Worm (Caenorhabditis elegans) whole organism, midembryonic: ENCODE results near the gene F09E5.8.

Experiments used
- T22C8.4 ChIP-seq: fragments of 200-800 bp; sonication (Bioruptor generic); IDR thresholded peaks from 2 replicates; pipeline ENCODE4 v1.3.6; 2022; ENCODE audit warnings: missing genetic modification characterization, missing compliant biosample characterization
- cog-1 ChIP-seq: sonication (generic microtip); optimal IDR thresholded peaks from 2 replicates; lab custom pipeline; 2016; ENCODE audit warnings: missing genetic modification characterization, missing compliant biosample characterization
- flt-1 ChIP-seq: fragments of 200-800 bp; sonication (Bioruptor generic); IDR thresholded peaks from 2 replicates; pipeline ENCODE4 v1.3.6; 2022; ENCODE audit warnings: missing genetic modification characterization, missing compliant biosample characterization
- klf-2 ChIP-seq: fragments of 200-800 bp; sonication (Bioruptor generic); conservative IDR thresholded peaks from 2 replicates; pipeline ENCODE4 v1.3.6; 2022; ENCODE audit warnings: missing genetic modification reagents, missing genetic modification characterization, missing compliant biosample characterization
- med-1 ChIP-seq: sonication (generic microtip); optimal IDR thresholded peaks from 2 replicates; lab custom pipeline; 2017; ENCODE audit warnings: missing genetic modification characterization, mild to moderate bottlenecking, missing compliant biosample characterization, antibody characterized with exemption, missing genetic modification reagents; ENCODE audit not compliant: insufficient read depth
- ref-1 ChIP-seq: fragments of 200-800 bp; sonication (Bioruptor generic); conservative IDR thresholded peaks from 2 replicates; pipeline ENCODE4 v1.3.6; 2022; ENCODE audit warnings: missing genetic modification reagents, missing genetic modification characterization, missing compliant biosample characterization
- tab-1 ChIP-seq: fragments of 200-800 bp; sonication (Bioruptor generic); IDR thresholded peaks from 2 replicates; pipeline ENCODE4 v1.3.6; 2022; ENCODE audit warnings: missing genetic modification characterization, missing compliant biosample characterization
- ztf-23 ChIP-seq: fragments of 200-800 bp; sonication (Bioruptor generic); IDR thresholded peaks from 2 replicates; pipeline ENCODE4 v1.3.6; 2022; ENCODE audit warnings: missing genetic modification reagents, missing genetic modification characterization, missing compliant biosample characterization
- ztf-29 ChIP-seq: fragments of 200-800 bp; sonication (Bioruptor generic); IDR thresholded peaks from 2 replicates; pipeline ENCODE4 v1.3.6; 2022; ENCODE audit warnings: missing genetic modification reagents, missing genetic modification characterization, missing compliant biosample characterization

F09E5.8 gene

ce11 chrII:5320205-5320951, 30.1 kb upstream of the F09E5.8 start:
- TF ChIP-seq flt-1 (GFP tag; lab: Robert Waterston, UW) (no peak), tab-1 (no peak), ztf-29 (GFP tag; lab: Robert Waterston, UW) (no peak), med-1 (GFP tag; lab: Kevin White, UChicago) (no peak), cog-1 (tag; lab: Kevin White, UChicago) (no peak), ref-1 (GFP tag; lab: Robert Waterston, UW) (no peak), klf-2 (GFP tag; lab: Robert Waterston, UW) (no peak), T22C8.4 (GFP tag; lab: Robert Waterston, UW) (no peak), ztf-23 (GFP tag; lab: Robert Waterston, UW) (no peak)

- TF ChIP-seq klf-2 (GFP tag; lab: Robert Waterston, UW) (no peak), cog-1 (tag; lab: Kevin White, UChicago) (peak; percentile 6), med-1 (GFP tag; lab: Kevin White, UChicago) (no peak)
Measured at ce11 chrII:5321718-5322286, 28.7 kb upstream of the F09E5.8 start.

DNA sequence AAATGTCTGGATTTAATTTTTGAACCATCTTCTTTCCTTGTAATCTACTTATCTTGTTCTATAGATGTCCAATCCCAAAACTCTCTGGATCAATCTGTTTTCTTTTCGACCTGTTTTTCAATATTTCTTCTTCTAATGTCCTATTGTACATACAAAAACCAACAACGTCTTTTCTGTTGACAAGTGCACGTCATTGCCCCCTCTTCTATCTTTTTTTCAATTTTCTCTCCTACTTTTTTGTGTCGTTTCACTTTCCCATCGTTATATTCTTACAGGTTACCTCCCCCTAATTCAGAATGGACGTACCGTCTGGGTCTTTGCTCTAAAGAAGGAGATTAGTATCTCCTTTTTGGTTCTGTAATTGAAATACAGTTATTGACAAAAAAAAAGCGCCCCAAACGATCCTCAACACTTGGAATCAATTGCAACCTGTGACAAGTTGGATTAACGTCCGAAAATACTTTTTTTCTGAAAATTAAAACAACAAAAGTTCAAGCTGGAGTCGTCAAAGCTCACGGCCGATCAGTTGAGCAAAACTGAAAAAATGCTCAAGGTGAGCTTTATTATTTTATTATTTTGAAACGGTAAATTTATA, 27.6 kb upstream of the F09E5.8 start, which contains the start of gene vhp-1:
Gene vhp-1 (plus strand): TSS at position 545 of the 595 bp plus-strand sequence.
- TF ChIP-seq klf-2 (GFP tag; lab: Robert Waterston, UW) (no peak), flt-1 (GFP tag; lab: Robert Waterston, UW) (no peak), ztf-23 (GFP tag; lab: Robert Waterston, UW) (no peak), med-1 (GFP tag; lab: Kevin White, UChicago) (no peak), T22C8.4 (GFP tag; lab: Robert Waterston, UW) (no peak), ztf-29 (GFP tag; lab: Robert Waterston, UW) (no peak), cog-1 (tag; lab: Kevin White, UChicago) (no peak), ref-1 (GFP tag; lab: Robert Waterston, UW) (no peak), tab-1 (no peak)

- TF ChIP-seq ztf-29 (GFP tag; lab: Robert Waterston, UW) (no peak), T22C8.4 (GFP tag; lab: Robert Waterston, UW) (no peak), cog-1 (tag; lab: Kevin White, UChicago) (no peak), flt-1 (GFP tag; lab: Robert Waterston, UW) (no peak), klf-2 (GFP tag; lab: Robert Waterston, UW) (no peak), ref-1 (GFP tag; lab: Robert Waterston, UW) (no peak), med-1 (GFP tag; lab: Kevin White, UChicago) (no peak), ztf-23 (GFP tag; lab: Robert Waterston, UW) (no peak), tab-1 (no peak)
Measured at ce11 chrII:5323773-5324172, 26.7 kb upstream of the F09E5.8 start.

- TF ChIP-seq flt-1 (GFP tag; lab: Robert Waterston, UW) (no peak), ref-1 (GFP tag; lab: Robert Waterston, UW) (no peak), T22C8.4 (GFP tag; lab: Robert Waterston, UW) (no peak), ztf-29 (GFP tag; lab: Robert Waterston, UW) (no peak), ztf-23 (GFP tag; lab: Robert Waterston, UW) (no peak), cog-1 (tag; lab: Kevin White, UChicago) (no peak), tab-1 (no peak), klf-2 (GFP tag; lab: Robert Waterston, UW) (no peak), med-1 (GFP tag; lab: Kevin White, UChicago) (no peak)
Measured at ce11 chrII:5324653-5325052, 25.8 kb upstream of the F09E5.8 start.

ce11 chrII:5326024-5326627, 24.3 kb upstream of the F09E5.8 start:
- no peak for TF ChIP-seq tab-1
- TF ChIP-seq cog-1 (tag; lab: Kevin White, UChicago) = peak; percentile 0
- no peak for TF ChIP-seq ztf-23 (GFP tag; lab: Robert Waterston, UW)
- TF ChIP-seq flt-1 (GFP tag; lab: Robert Waterston, UW) = 0 out of 2 replicates have a peak, but pooled peaks have one; percentile 19
- TF ChIP-seq ref-1 (GFP tag; lab: Robert Waterston, UW) = no peak

- TF ChIP-seq med-1 (GFP tag; lab: Kevin White, UChicago) (no peak), ztf-23 (GFP tag; lab: Robert Waterston, UW) (no peak)
Measured at ce11 chrII:5326891-5327290, 23.6 kb upstream of the F09E5.8 start.

ce11 chrII:5328912-5329311, 21.6 kb upstream of the F09E5.8 start:
- TF ChIP-seq tab-1 (no peak), med-1 (GFP tag; lab: Kevin White, UChicago) (no peak), ref-1 (GFP tag; lab: Robert Waterston, UW) (no peak), T22C8.4 (GFP tag; lab: Robert Waterston, UW) (no peak), ztf-23 (GFP tag; lab: Robert Waterston, UW) (no peak), flt-1 (GFP tag; lab: Robert Waterston, UW) (no peak)

DNA sequence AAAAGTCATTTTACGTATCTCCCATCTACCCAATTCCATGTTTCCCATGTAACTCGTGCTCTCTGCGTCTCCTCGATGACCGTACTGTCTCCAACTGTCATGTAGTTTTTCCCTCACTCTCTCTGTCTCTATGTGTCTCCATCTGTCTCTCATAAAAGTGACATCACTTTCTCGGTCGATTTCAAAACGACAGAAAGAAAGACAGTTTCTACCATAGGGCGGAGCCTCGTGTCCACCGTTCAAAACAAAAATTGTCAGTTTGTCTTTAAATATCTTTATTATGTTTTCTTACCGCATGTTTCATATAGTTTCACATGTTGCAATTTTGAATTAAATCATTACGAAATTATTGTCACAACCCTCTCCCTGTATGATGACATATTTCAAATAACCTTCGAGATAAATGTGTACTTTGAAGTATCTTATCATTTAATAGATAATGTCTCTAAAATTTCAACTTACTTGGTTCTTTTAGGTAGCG, 20.2 kb upstream of the F09E5.8 start:
- peak; percentile 53 for TF ChIP-seq cog-1 (tag; lab: Kevin White, UChicago)
- no peak for TF ChIP-seq med-1 (GFP tag; lab: Kevin White, UChicago)
- no peak for TF ChIP-seq klf-2 (GFP tag; lab: Robert Waterston, UW)
- TF ChIP-seq T22C8.4 (GFP tag; lab: Robert Waterston, UW) = no peak
- TF ChIP-seq ztf-23 (GFP tag; lab: Robert Waterston, UW) = no peak
- no peak for TF ChIP-seq ztf-29 (GFP tag; lab: Robert Waterston, UW)
- TF ChIP-seq flt-1 (GFP tag; lab: Robert Waterston, UW) = 0 out of 2 replicates have a peak, but pooled peaks have one; percentile 20
- TF ChIP-seq tab-1 = no peak
- no peak for TF ChIP-seq ref-1 (GFP tag; lab: Robert Waterston, UW)
